Worm (Caenorhabditis elegans): ENCODE results near the gene ivd-1.

- no peak for TF ChIP-seq F23B12.7 (tag; optimal IDR thresholded peaks at IDR 0.05; ENCODE audit: insufficient read depth)
- no peak for TF ChIP-seq snpc-1.1 (tag; optimal IDR thresholded peaks at IDR 0.05; ENCODE audit: insufficient read depth)
- no peak for TF ChIP-seq Y79H2A.3 (GFP tag; conservative IDR thresholded peaks at IDR 0.05)
- no peak for TF ChIP-seq chd-7 (tag; optimal IDR thresholded peaks at IDR 0.05)
- TF ChIP-seq cebp-1 (GFP tag; IDR thresholded peaks at IDR 0.05), result no peak
- no peak for TF ChIP-seq cebp-1 (tag; optimal IDR thresholded peaks at IDR 0.05)
- no peak for TF ChIP-seq nfya-2 (GFP tag; IDR thresholded peaks at IDR 0.05)
Observed at ce11 chrIV:5054297-5054696, 34.4 kb downstream of the ivd-1 start.
